Fruit fly (Drosophila melanogaster): ENCODE measurements around the gene mamo.

Gene mamo

dm6 chrX:13822753-13823152 is 167.6 kb downstream of the mamo start, which contains the start of gene Nup93-1:
Gene Nup93-1, plus strand, starts transcription at chrX:13822826.
- TF ChIP-seq CG11617 (GFP tag; optimal IDR thresholded peaks at IDR 0.05) (no peak), CG5204 (GFP tag; optimal IDR thresholded peaks at IDR 0.05) (no peak), cnc (optimal IDR thresholded peaks at IDR 0.05) (no peak), ovo (GFP tag; optimal IDR thresholded peaks at IDR 0.05) (no peak), kay (GFP tag; ENCODE audit: borderline replicate concordance) (no peak), CG14711 (tag; optimal IDR thresholded peaks at IDR 0.05) (no peak), toe (GFP tag; optimal IDR thresholded peaks at IDR 0.05) (no peak), tj (GFP tag; optimal IDR thresholded peaks at IDR 0.05) (no peak), CG12768 (GFP tag; optimal IDR thresholded peaks at IDR 0.05) (no peak)

DNA sequence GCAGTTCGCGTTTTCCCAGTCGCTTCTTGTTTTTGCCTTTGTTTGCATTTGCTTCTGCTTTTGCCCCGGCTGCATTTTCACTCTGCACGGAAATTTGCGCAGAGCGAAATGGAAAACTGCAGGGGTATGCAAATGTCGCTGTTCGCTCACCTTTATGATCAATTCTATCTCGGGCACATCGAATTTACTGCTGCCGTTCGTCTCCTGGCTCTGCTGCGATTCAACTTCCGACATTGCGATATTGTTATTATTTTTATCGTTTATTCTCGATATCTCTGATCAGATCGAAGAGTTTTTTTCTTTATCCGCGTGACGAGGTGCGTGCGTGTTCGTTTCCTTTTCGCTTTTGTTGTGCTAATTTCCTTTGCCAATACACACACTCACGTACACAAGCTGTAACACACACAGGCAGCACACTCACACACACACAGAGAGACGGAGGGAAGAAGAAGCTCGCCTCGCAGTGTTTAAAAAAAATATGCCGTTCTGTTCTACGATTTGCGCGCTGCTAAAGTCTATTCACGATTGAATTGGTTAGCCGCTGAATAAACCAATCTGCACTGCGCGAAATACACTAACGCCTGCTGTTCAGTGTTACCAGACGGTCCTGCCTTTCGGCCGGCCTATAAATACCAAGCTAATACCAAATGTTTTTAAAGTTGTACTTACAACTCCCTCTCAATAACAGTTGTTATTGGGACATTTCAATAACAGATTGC is 168.4 kb downstream of the mamo start, which contains the start of gene Clic:
Clic (minus strand) TSS at position 533 of the 719 bp plus-strand sequence.
- TF ChIP-seq tj (GFP tag; optimal IDR thresholded peaks at IDR 0.05): peak; percentile 98
- TF ChIP-seq Clk (GFP tag; optimal IDR thresholded peaks at IDR 0.05): no peak
- TF ChIP-seq ovo (GFP tag; optimal IDR thresholded peaks at IDR 0.05): peak; percentile 29
- TF ChIP-seq CG1620 (GFP tag; optimal IDR thresholded peaks at IDR 0.05): peak; percentile 23
- no peak for TF ChIP-seq CG11617 (GFP tag; optimal IDR thresholded peaks at IDR 0.05)
- TF ChIP-seq CG33017 (tag; optimal IDR thresholded peaks at IDR 0.05): no peak
- no peak for TF ChIP-seq CG7045 (GFP tag; optimal IDR thresholded peaks at IDR 0.05)
- TF ChIP-seq cic (GFP tag; optimal IDR thresholded peaks at IDR 0.05): peak; percentile 8
- no peak for TF ChIP-seq kay (GFP tag; ENCODE audit: borderline replicate concordance)
- peak; percentile 7 for TF ChIP-seq Crg-1 (GFP tag; optimal IDR thresholded peaks at IDR 0.05)
- TF ChIP-seq toe (GFP tag; optimal IDR thresholded peaks at IDR 0.05): no peak
- TF ChIP-seq cnc (optimal IDR thresholded peaks at IDR 0.05): no peak
- peak; percentile 45 for TF ChIP-seq pad (GFP tag; optimal IDR thresholded peaks at IDR 0.05)
- no peak for TF ChIP-seq CG12768 (GFP tag; optimal IDR thresholded peaks at IDR 0.05)
- TF ChIP-seq CG5204 (GFP tag; optimal IDR thresholded peaks at IDR 0.05): no peak
- peak; percentile 75 for TF ChIP-seq Mnt (GFP tag; optimal IDR thresholded peaks at IDR 0.05)
- peak; percentile 49 for TF ChIP-seq CG7101 (tag; optimal IDR thresholded peaks at IDR 0.05)
- no peak for TF ChIP-seq Hr96 (GFP tag; optimal IDR thresholded peaks at IDR 0.05)
- TF ChIP-seq CG14711 (tag; optimal IDR thresholded peaks at IDR 0.05): peak; percentile 50
- peak; percentile 10 for TF ChIP-seq bab1 (GFP tag; optimal IDR thresholded peaks at IDR 0.05)

dm6 chrX:13821039-13821774 is 169.1 kb downstream of the mamo start:
- TF ChIP-seq CG12768 (GFP tag; optimal IDR thresholded peaks at IDR 0.05): no peak
- TF ChIP-seq pad (GFP tag; optimal IDR thresholded peaks at IDR 0.05): peak; percentile 93
- TF ChIP-seq CG7101 (tag; optimal IDR thresholded peaks at IDR 0.05): no peak

DNA sequence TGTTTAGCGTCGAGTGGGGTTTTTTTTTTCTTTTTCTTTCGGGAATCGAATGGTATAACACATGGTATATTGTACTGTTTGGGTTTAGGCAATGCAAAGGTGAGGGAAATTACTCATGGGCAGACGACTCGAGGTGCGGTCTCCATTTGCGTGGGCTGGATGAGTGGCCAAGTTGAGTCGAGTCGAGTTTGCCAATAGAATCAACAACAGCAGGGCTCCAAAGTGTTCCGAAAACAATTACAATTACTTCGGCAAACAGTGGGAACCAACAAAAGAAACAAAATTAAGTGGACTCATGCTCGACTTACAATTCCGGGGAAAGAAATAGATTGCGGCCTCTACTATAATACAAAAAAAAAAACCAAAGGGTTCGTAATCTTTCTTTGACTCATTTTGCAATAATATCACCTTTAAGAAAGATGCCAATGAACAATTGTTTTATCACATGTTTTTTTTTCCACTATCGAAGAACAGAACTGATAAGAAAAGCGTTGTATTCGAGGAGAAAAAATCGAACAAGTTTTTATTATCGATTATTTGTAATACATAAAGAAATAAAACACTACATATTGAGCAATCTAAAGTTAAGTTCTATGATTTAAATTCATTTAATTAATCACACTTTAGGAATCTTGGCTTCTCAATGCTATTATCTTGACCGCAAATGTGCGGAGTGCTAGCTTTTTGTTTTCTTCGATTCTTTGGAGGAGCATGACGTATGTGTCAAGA is 169.9 kb downstream of the mamo start:
- no peak for TF ChIP-seq CG7101 (tag; optimal IDR thresholded peaks at IDR 0.05)
- no peak for TF ChIP-seq Hr96 (GFP tag; optimal IDR thresholded peaks at IDR 0.05)
- TF ChIP-seq pad (GFP tag; optimal IDR thresholded peaks at IDR 0.05): no peak
- TF ChIP-seq cnc (optimal IDR thresholded peaks at IDR 0.05): no peak
- TF ChIP-seq CG11617 (GFP tag; optimal IDR thresholded peaks at IDR 0.05): no peak
- no peak for TF ChIP-seq Crg-1 (GFP tag; optimal IDR thresholded peaks at IDR 0.05)
- no peak for TF ChIP-seq ovo (GFP tag; optimal IDR thresholded peaks at IDR 0.05)

DNA sequence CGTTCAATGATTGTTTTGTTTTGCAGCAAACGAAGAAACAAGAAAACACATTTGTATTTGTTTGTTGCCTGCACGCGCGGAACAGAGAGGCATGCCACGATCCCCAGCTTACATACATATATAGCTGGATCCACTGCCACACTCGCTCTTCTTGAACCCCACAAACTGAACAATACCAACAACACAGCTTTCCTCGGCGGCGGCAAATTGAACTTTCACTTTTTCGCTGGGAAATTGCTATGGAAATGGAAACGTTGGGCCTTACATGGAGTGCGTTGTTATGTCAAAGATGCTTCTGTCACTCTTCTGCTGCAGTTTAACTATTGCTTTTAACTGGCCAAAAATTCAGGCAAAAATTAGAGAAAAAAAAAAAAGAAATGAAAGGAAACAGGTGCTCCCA is 170.6 kb downstream of the mamo start:
- TF ChIP-seq cic (GFP tag; optimal IDR thresholded peaks at IDR 0.05): no peak
- no peak for TF ChIP-seq tj (GFP tag; optimal IDR thresholded peaks at IDR 0.05)
- TF ChIP-seq CG7045 (GFP tag; optimal IDR thresholded peaks at IDR 0.05): no peak
- no peak for TF ChIP-seq ovo (GFP tag; optimal IDR thresholded peaks at IDR 0.05)
- TF ChIP-seq CG33017 (tag; optimal IDR thresholded peaks at IDR 0.05): no peak
- no peak for TF ChIP-seq Crg-1 (GFP tag; optimal IDR thresholded peaks at IDR 0.05)
- TF ChIP-seq CG5204 (GFP tag; optimal IDR thresholded peaks at IDR 0.05): no peak
- TF ChIP-seq cnc (optimal IDR thresholded peaks at IDR 0.05): no peak
- no peak for TF ChIP-seq CG12768 (GFP tag; optimal IDR thresholded peaks at IDR 0.05)
- TF ChIP-seq CG14711 (tag; optimal IDR thresholded peaks at IDR 0.05): no peak
- no peak for TF ChIP-seq bab1 (GFP tag; optimal IDR thresholded peaks at IDR 0.05)
- no peak for TF ChIP-seq Mnt (GFP tag; optimal IDR thresholded peaks at IDR 0.05)
- TF ChIP-seq Clk (GFP tag; optimal IDR thresholded peaks at IDR 0.05): no peak
- TF ChIP-seq CG11617 (GFP tag; optimal IDR thresholded peaks at IDR 0.05): no peak
- TF ChIP-seq toe (GFP tag; optimal IDR thresholded peaks at IDR 0.05): no peak
- no peak for TF ChIP-seq pad (GFP tag; optimal IDR thresholded peaks at IDR 0.05)
- no peak for TF ChIP-seq CG7101 (tag; optimal IDR thresholded peaks at IDR 0.05)
- TF ChIP-seq Hr96 (GFP tag; optimal IDR thresholded peaks at IDR 0.05): no peak

dm6 chrX:13818841-13819240 is 171.5 kb downstream of the mamo start:
- TF ChIP-seq kay (GFP tag; ENCODE audit: borderline replicate concordance): no peak

Data from whole organism, adult.